Worm (Caenorhabditis elegans) whole organism, L1 larva: ENCODE measurements around the gene ttbk-2.1.

Experiments used
- elt-3 ChIP-seq, 6 experiments: fragments of 150-350 bp in 1 of 6; sonication (generic microtip); optimal IDR thresholded peaks; 2 replicates each; lab custom pipeline; 2017 to 2018; ENCODE audit warnings: missing biosample characterization in 6 of 6, missing genetic modification characterization in 6 of 6, inconsistent platforms in 1 of 6
- hlh-4 ChIP-seq: sonication (generic microtip); optimal IDR thresholded peaks from 2 replicates; lab custom pipeline; 2016; ENCODE audit warnings: mild to moderate bottlenecking, missing genetic modification characterization, missing compliant biosample characterization
- lin-13 ChIP-seq: fragments of 150-350 bp; optimal IDR thresholded peaks from 2 replicates; lab custom pipeline; 2014; ENCODE audit warnings: missing biosample characterization, missing genetic modification reagents, missing genetic modification characterization
- mep-1 ChIP-seq: fragments of 150-350 bp; optimal IDR thresholded peaks from 2 replicates; lab custom pipeline; 2014; ENCODE audit warnings: missing biosample characterization, missing genetic modification characterization
- nhr-28 ChIP-seq: fragments of 150-350 bp; optimal IDR thresholded peaks from 2 replicates; lab custom pipeline; 2014; ENCODE audit warnings: missing biosample characterization, missing genetic modification characterization
- snpc-4 ChIP-seq: fragments of 150-350 bp; optimal IDR thresholded peaks from 2 replicates; lab custom pipeline; 2014; ENCODE audit warnings: missing biosample characterization, missing genetic modification characterization
- tlp-1 ChIP-seq: fragments of 150-350 bp; optimal IDR thresholded peaks from 2 replicates; lab custom pipeline; 2014; ENCODE audit warnings: missing biosample characterization, missing genetic modification characterization
- unc-130 ChIP-seq: fragments of 150-350 bp; optimal IDR thresholded peaks from 2 replicates; lab custom pipeline; 2017; ENCODE audit warnings: missing biosample characterization, missing genetic modification characterization, inconsistent platforms

DNA sequence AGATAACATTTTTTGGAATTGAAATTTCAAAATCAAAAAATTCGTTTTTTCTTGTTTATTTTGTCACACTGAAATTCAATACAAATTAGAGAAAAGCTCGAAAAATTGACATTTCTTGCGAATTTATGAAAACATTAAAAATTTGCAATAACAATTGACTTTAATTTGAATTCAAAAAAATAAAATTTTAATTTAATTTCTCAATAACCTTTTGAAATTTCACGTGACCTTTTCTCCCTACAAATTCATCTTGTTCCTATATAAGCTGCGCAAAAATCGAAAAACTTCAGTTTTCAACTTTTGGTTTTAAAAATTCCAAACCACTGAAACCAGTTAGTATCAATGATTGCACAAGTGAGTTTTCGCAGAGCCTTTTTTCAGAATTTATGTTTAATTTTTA is 10.3 kb downstream of the ttbk-2.1 start, which contains the start of gene F36H12.4:
- TF ChIP-seq lin-13 (GFP tag; lab: Kevin White, UChicago): no peak
- TF ChIP-seq unc-130 (tag; lab: Kevin White, UChicago): no peak
- TF ChIP-seq elt-3 (tag; optimal IDR thresholded peaks at IDR 0.05; lab: Kevin White, UChicago): no peak
- TF ChIP-seq tlp-1 (tag; lab: Kevin White, UChicago): no peak
- no peak for TF ChIP-seq snpc-4 (tag; lab: Kevin White, UChicago)
- TF ChIP-seq mep-1 (tag; lab: Kevin White, UChicago): no peak
- TF ChIP-seq nhr-28 (tag; lab: Kevin White, UChicago): no peak
- TF ChIP-seq hlh-4 (tag; lab: Kevin White, UChicago): no peak
